Worm (Caenorhabditis elegans): ENCODE results near the gene Y14H12A.1.

DNA sequence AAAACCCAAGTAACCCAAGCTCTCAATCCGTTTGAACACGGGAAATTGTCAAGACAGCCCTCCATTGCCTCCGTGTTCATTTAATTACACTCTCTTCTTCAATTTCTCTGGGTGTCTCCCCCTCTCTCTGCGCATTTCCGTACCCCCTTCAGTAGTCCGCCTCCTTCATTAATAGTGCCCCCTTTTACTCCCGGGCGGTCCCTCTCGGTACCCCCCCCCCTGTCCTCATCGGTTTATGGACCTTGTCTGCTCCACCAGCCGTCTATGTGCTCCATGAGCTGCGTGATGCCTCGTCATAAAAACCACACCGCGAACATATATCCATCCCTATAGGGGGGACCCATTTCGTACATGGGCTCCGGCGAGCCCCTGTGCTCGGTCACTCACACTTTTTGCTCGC, 6.5 kb downstream of the Y14H12A.1 start:
- TF ChIP-seq nhr-77 (tag; optimal IDR thresholded peaks at IDR 0.05), result no peak
- TF ChIP-seq snpc-4 (tag; optimal IDR thresholded peaks at IDR 0.05), result no peak
- no peak for TF ChIP-seq ceh-16 (tag; optimal IDR thresholded peaks at IDR 0.05)
- TF ChIP-seq nhr-6 (tag; optimal IDR thresholded peaks at IDR 0.05), result no peak
- no peak for TF ChIP-seq aly-2 (tag; optimal IDR thresholded peaks at IDR 0.05)
- TF ChIP-seq ama-1 (optimal IDR thresholded peaks at IDR 0.05), result no peak
- TF ChIP-seq alr-1 (tag; optimal IDR thresholded peaks at IDR 0.05), result no peak
- no peak for TF ChIP-seq F13H6.1 (tag; optimal IDR thresholded peaks at IDR 0.05)
- TF ChIP-seq nhr-12 (tag; optimal IDR thresholded peaks at IDR 0.05), result no peak
- TF ChIP-seq R02D3.7 (tag; optimal IDR thresholded peaks at IDR 0.05), result no peak

Measured in whole organism, L2 larva.